Worm (Caenorhabditis elegans) whole organism, L1 larva: ENCODE data around the gene ZC239.15.

Experiments used
- Y116A8C.19 ChIP-seq: sonication (generic microtip); optimal IDR thresholded peaks from 2 replicates; lab custom pipeline; 2016; ENCODE audit warnings: missing compliant biosample characterization, missing genetic modification characterization, borderline replicate concordance
- aha-1 ChIP-seq: fragments of 150-350 bp; optimal IDR thresholded peaks from 2 replicates; lab custom pipeline; 2014; ENCODE audit warnings: missing biosample characterization, missing genetic modification characterization
- alr-1 ChIP-seq: fragments of 200-800 bp; sonication (Bioruptor generic); optimal IDR thresholded peaks from 2 replicates; lab custom pipeline; 2018; ENCODE audit warnings: borderline replicate concordance, mild to moderate bottlenecking, missing genetic modification characterization, missing compliant biosample characterization
- ceh-8 ChIP-seq: fragments of 200-800 bp; sonication (Bioruptor generic); optimal IDR thresholded peaks from 2 replicates; lab custom pipeline; 2018; ENCODE audit warnings: mild to moderate bottlenecking, missing genetic modification characterization, moderate library complexity, missing compliant biosample characterization
- ceh-88 ChIP-seq: fragments of 200-800 bp; sonication (Bioruptor generic); IDR thresholded peaks from 2 replicates; pipeline ENCODE4 v1.3.6; 2022; ENCODE audit warnings: missing genetic modification characterization, missing compliant biosample characterization
- ceh-90 ChIP-seq: sonication (generic microtip); optimal IDR thresholded peaks from 2 replicates; lab custom pipeline; 2016; ENCODE audit warnings: missing genetic modification characterization, missing compliant biosample characterization
- ces-1 ChIP-seq: fragments of 150-350 bp; optimal IDR thresholded peaks from 2 replicates; lab custom pipeline; 2014; ENCODE audit warnings: missing biosample characterization, missing genetic modification reagents, missing genetic modification characterization
- dsc-1 ChIP-seq: sonication (generic microtip); optimal IDR thresholded peaks from 2 replicates; lab custom pipeline; 2016; ENCODE audit warnings: mild to moderate bottlenecking, missing genetic modification characterization, missing compliant biosample characterization
- efl-1 ChIP-seq, 4 experiments: fragments of 150-350 bp; optimal IDR thresholded peaks in 3 of 4; peaks in 1 of 4; 1 replicate in 1 of 4; 2 replicates in 3 of 4; lab custom pipeline; 2014; ENCODE audit warnings: missing biosample characterization in 2 of 4, missing genetic modification characterization in 2 of 4, missing genetic modification reagents in 2 of 4
- egl-27 ChIP-seq, 2 experiments: fragments of 150-350 bp in 1 of 2; sonication (generic microtip); optimal IDR thresholded peaks; 3 replicates each; lab custom pipeline; 2017 to 2018; ENCODE audit warnings: missing biosample characterization in 2 of 2, missing genetic modification characterization in 2 of 2, missing genetic modification reagents in 2 of 2
- elt-2 ChIP-seq: sonication (generic microtip); optimal IDR thresholded peaks from 2 replicates; lab custom pipeline; 2016; ENCODE audit warnings: missing genetic modification characterization, mild to moderate bottlenecking, inconsistent platforms, missing compliant biosample characterization, missing genetic modification reagents
- fkh-10 ChIP-seq: sonication (generic microtip); optimal IDR thresholded peaks from 2 replicates; lab custom pipeline; 2017; ENCODE audit warnings: missing biosample characterization, missing genetic modification reagents, missing genetic modification characterization
- fkh-8 ChIP-seq: sonication (generic microtip); optimal IDR thresholded peaks from 2 replicates; lab custom pipeline; 2016; ENCODE audit warnings: mild to moderate bottlenecking, missing genetic modification characterization, missing compliant biosample characterization
- grh-1 ChIP-seq: fragments of 200-800 bp; sonication (Bioruptor generic); IDR thresholded peaks from 2 replicates; pipeline ENCODE4 v1.3.6; 2022; ENCODE audit warnings: missing genetic modification reagents, missing genetic modification characterization, missing compliant biosample characterization
- hlh-4 ChIP-seq: sonication (generic microtip); optimal IDR thresholded peaks from 2 replicates; lab custom pipeline; 2016; ENCODE audit warnings: mild to moderate bottlenecking, missing genetic modification characterization, missing compliant biosample characterization
- hpl-2 ChIP-seq: fragments of 150-350 bp; optimal IDR thresholded peaks from 2 replicates; lab custom pipeline; 2014; ENCODE audit warnings: missing biosample characterization, missing genetic modification reagents, missing genetic modification characterization
- jun-1 ChIP-seq: fragments of 150-350 bp; optimal IDR thresholded peaks from 2 replicates; lab custom pipeline; 2014; ENCODE audit warnings: missing biosample characterization, missing genetic modification reagents, missing genetic modification characterization
- lin-13 ChIP-seq: fragments of 150-350 bp; optimal IDR thresholded peaks from 2 replicates; lab custom pipeline; 2014; ENCODE audit warnings: missing biosample characterization, missing genetic modification reagents, missing genetic modification characterization
- lin-15B ChIP-seq: fragments of 150-350 bp; sonication (generic microtip); optimal IDR thresholded peaks from 3 replicates; lab custom pipeline; 2014; ENCODE audit warnings: missing biosample characterization, missing genetic modification characterization
- lin-39 ChIP-seq: fragments of 150-350 bp; optimal IDR thresholded peaks from 2 replicates; lab custom pipeline; 2014; ENCODE audit warnings: missing biosample characterization, missing genetic modification reagents, missing genetic modification characterization
- lir-3 ChIP-seq: sonication (generic microtip); optimal IDR thresholded peaks from 2 replicates; lab custom pipeline; 2016; ENCODE audit warnings: mild to moderate bottlenecking, missing genetic modification characterization, moderate library complexity, missing compliant biosample characterization; ENCODE audit not compliant: poor library complexity
- mab-9 ChIP-seq: fragments of 200-800 bp; sonication (Bioruptor generic); IDR thresholded peaks from 2 replicates; pipeline ENCODE4 v1.3.6; 2022; ENCODE audit warnings: missing genetic modification reagents, missing genetic modification characterization, missing compliant biosample characterization
- mef-2 ChIP-seq: fragments of 150-350 bp; optimal IDR thresholded peaks from 2 replicates; lab custom pipeline; 2014; ENCODE audit warnings: missing biosample characterization, missing genetic modification characterization
- nhr-19 ChIP-seq: fragments of 200-800 bp; sonication (Bioruptor generic); conservative IDR thresholded peaks from 2 replicates; pipeline ENCODE4 v1.3.6; 2022; ENCODE audit warnings: missing genetic modification characterization, missing compliant biosample characterization
- nhr-20 ChIP-seq: sonication (generic microtip); optimal IDR thresholded peaks from 2 replicates; lab custom pipeline; 2016; ENCODE audit warnings: mild to moderate bottlenecking, missing genetic modification characterization, missing compliant biosample characterization
- nhr-28 ChIP-seq: fragments of 150-350 bp; optimal IDR thresholded peaks from 2 replicates; lab custom pipeline; 2014; ENCODE audit warnings: missing biosample characterization, missing genetic modification characterization
- nhr-71 ChIP-seq: sonication (generic microtip); optimal IDR thresholded peaks from 2 replicates; lab custom pipeline; 2016; ENCODE audit warnings: mild to moderate bottlenecking, missing genetic modification characterization, moderate library complexity, missing compliant biosample characterization
- nhr-76 ChIP-seq: sonication (generic microtip); optimal IDR thresholded peaks from 2 replicates; lab custom pipeline; 2017; ENCODE audit warnings: missing biosample characterization, missing genetic modification characterization
- nhr-84 ChIP-seq: sonication (generic microtip); optimal IDR thresholded peaks from 2 replicates; lab custom pipeline; 2017; ENCODE audit warnings: missing biosample characterization, missing genetic modification characterization
- nhr-85 ChIP-seq: sonication (generic microtip); peaks from one replicate; lab custom pipeline; 2016; ENCODE audit warnings: missing genetic modification characterization, inconsistent platforms, missing compliant biosample characterization
- nhr-90 ChIP-seq: sonication (generic microtip); optimal IDR thresholded peaks from 2 replicates; lab custom pipeline; 2016; ENCODE audit warnings: mild to moderate bottlenecking, missing genetic modification characterization, missing compliant biosample characterization; ENCODE audit not compliant: poor library complexity
- pag-3 ChIP-seq: sonication (generic microtip); optimal IDR thresholded peaks from 2 replicates; lab custom pipeline; 2017; ENCODE audit warnings: missing genetic modification characterization, mild to moderate bottlenecking, missing compliant biosample characterization, antibody characterized with exemption, borderline replicate concordance; ENCODE audit not compliant: insufficient read depth
- snpc-4 ChIP-seq: fragments of 150-350 bp; optimal IDR thresholded peaks from 2 replicates; lab custom pipeline; 2014; ENCODE audit warnings: missing biosample characterization, missing genetic modification characterization
- snu-23 ChIP-seq: sonication (generic microtip); optimal IDR thresholded peaks from 2 replicates; lab custom pipeline; 2016; ENCODE audit warnings: missing genetic modification characterization, missing compliant biosample characterization
- sptf-1 ChIP-seq: fragments of 150-350 bp; optimal IDR thresholded peaks from 2 replicates; lab custom pipeline; 2014; ENCODE audit warnings: missing biosample characterization, missing genetic modification characterization
- sup-37 ChIP-seq: fragments of 200-800 bp; sonication (Bioruptor generic); optimal IDR thresholded peaks from 2 replicates; lab custom pipeline; 2018; ENCODE audit warnings: mild to moderate bottlenecking, missing genetic modification characterization, missing compliant biosample characterization
- tbx-2 ChIP-seq: sonication (generic microtip); optimal IDR thresholded peaks from 2 replicates; lab custom pipeline; 2016; ENCODE audit warnings: missing genetic modification characterization, missing compliant biosample characterization
- unc-130 ChIP-seq: fragments of 150-350 bp; optimal IDR thresholded peaks from 2 replicates; lab custom pipeline; 2017; ENCODE audit warnings: missing biosample characterization, missing genetic modification characterization, inconsistent platforms
- unc-30 ChIP-seq: sonication (generic microtip); optimal IDR thresholded peaks from 2 replicates; lab custom pipeline; 2017; ENCODE audit warnings: missing biosample characterization, missing genetic modification characterization
- unc-62 ChIP-seq: fragments of 150-350 bp; optimal IDR thresholded peaks from 2 replicates; lab custom pipeline; 2014; ENCODE audit warnings: missing biosample characterization, missing genetic modification reagents, missing genetic modification characterization
- xbp-1 ChIP-seq: sonication (generic microtip); optimal IDR thresholded peaks from 2 replicates; lab custom pipeline; 2016; ENCODE audit warnings: missing genetic modification characterization, missing compliant biosample characterization
- zag-1 ChIP-seq: fragments of 150-350 bp; optimal IDR thresholded peaks from 2 replicates; lab custom pipeline; 2014; ENCODE audit warnings: missing biosample characterization, missing genetic modification characterization
- zip-4 ChIP-seq: fragments of 200-800 bp; sonication (Bioruptor generic); optimal IDR thresholded peaks from 2 replicates; lab custom pipeline; 2018; ENCODE audit warnings: mild to moderate bottlenecking, missing genetic modification characterization, moderate library complexity, missing compliant biosample characterization
- ztf-4 ChIP-seq: fragments of 150-350 bp; optimal IDR thresholded peaks from 2 replicates; lab custom pipeline; 2014; ENCODE audit warnings: missing biosample characterization, missing genetic modification characterization

Gene ZC239.15

ce11 chrII:3264704-3265103, 40.2 kb upstream of the ZC239.15 start:
- no peak for TF ChIP-seq mef-2 (tag; lab: Kevin White, UChicago)
- no peak for TF ChIP-seq lir-3 (tag; lab: Kevin White, UChicago)
- no peak for TF ChIP-seq nhr-76 (tag; lab: Kevin White, UChicago)
- no peak for TF ChIP-seq nhr-71 (tag; lab: Kevin White, UChicago)
- TF ChIP-seq aha-1 (tag; lab: Kevin White, UChicago): no peak
- TF ChIP-seq unc-62 (GFP tag; lab: Kevin White, UChicago): no peak
- no peak for TF ChIP-seq dsc-1 (tag; lab: Kevin White, UChicago)
- no peak for TF ChIP-seq sptf-1 (tag; lab: Kevin White, UChicago)
- TF ChIP-seq Y116A8C.19 (tag; lab: Kevin White, UChicago): no peak
- TF ChIP-seq nhr-85 (tag; lab: Kevin White, UChicago): no peak
- no peak for TF ChIP-seq grh-1 (GFP tag; lab: Robert Waterston, UW)
- no peak for TF ChIP-seq egl-27 (tag; optimal IDR thresholded peaks at IDR 0.05; lab: Kevin White, UChicago)
- TF ChIP-seq hlh-4 (tag; lab: Kevin White, UChicago): no peak
- TF ChIP-seq nhr-20 (tag; lab: Kevin White, UChicago): no peak
- TF ChIP-seq ceh-8 (GFP tag; lab: Kevin White, UChicago): no peak
- no peak for TF ChIP-seq nhr-90 (tag; lab: Kevin White, UChicago)

- no peak for TF ChIP-seq unc-130 (tag; lab: Kevin White, UChicago)
- TF ChIP-seq nhr-85 (tag; lab: Kevin White, UChicago): no peak
- TF ChIP-seq nhr-71 (tag; lab: Kevin White, UChicago): no peak
- TF ChIP-seq efl-1 (optimal IDR thresholded peaks at IDR 0.05; lab: Kevin White, UChicago): no peak
- TF ChIP-seq efl-1 (GFP tag; optimal IDR thresholded peaks at IDR 0.05 in 1 of 2; lab: Kevin White, UChicago): no peak
- no peak for TF ChIP-seq aha-1 (tag; lab: Kevin White, UChicago)
- TF ChIP-seq xbp-1: no peak
- no peak for TF ChIP-seq lin-39 (tag; lab: Kevin White, UChicago)
- TF ChIP-seq unc-30: no peak
- TF ChIP-seq sptf-1 (tag; lab: Kevin White, UChicago): no peak
These were observed 38.0 kb upstream of the ZC239.15 start, which contains the start of gene F02E11.2 for ce11 chrII:3262504-3262903. Gene F02E11.2, plus strand, starts transcription at chrII:3262804.

- TF ChIP-seq nhr-76 (tag; lab: Kevin White, UChicago) (no peak), fkh-8 (tag; lab: Kevin White, UChicago) (no peak), nhr-71 (tag; lab: Kevin White, UChicago) (no peak), elt-2 (tag; lab: Kevin White, UChicago) (no peak), snpc-4 (tag; lab: Kevin White, UChicago) (no peak), zip-4 (GFP tag; lab: Kevin White, UChicago) (no peak), jun-1 (tag; lab: Kevin White, UChicago) (no peak), dsc-1 (tag; lab: Kevin White, UChicago) (no peak), unc-30 (no peak), tbx-2 (no peak), fkh-10 (GFP tag; lab: Kevin White, UChicago) (no peak), nhr-20 (tag; lab: Kevin White, UChicago) (no peak), zag-1 (tag; lab: Kevin White, UChicago) (no peak), ces-1 (GFP tag; lab: Kevin White, UChicago) (no peak), ceh-88 (GFP tag; lab: Robert Waterston, UW) (no peak), egl-27 (tag; optimal IDR thresholded peaks at IDR 0.05; lab: Kevin White, UChicago) (no peak), ztf-4 (tag; lab: Kevin White, UChicago) (no peak), hpl-2 (GFP tag; lab: Kevin White, UChicago) (no peak), nhr-84 (tag; lab: Kevin White, UChicago) (no peak), ceh-90 (tag; lab: Kevin White, UChicago) (no peak)
These were observed 34.7 kb upstream of the ZC239.15 start, which contains the start of gene gcy-19 for ce11 chrII:3259254-3259653. Gene gcy-19, minus strand, starts transcription at chrII:3259354.

ce11 chrII:3251782-3252181, 27.3 kb upstream of the ZC239.15 start:
- no peak for TF ChIP-seq ceh-8 (GFP tag; lab: Kevin White, UChicago)
- no peak for TF ChIP-seq snpc-4 (tag; lab: Kevin White, UChicago)
- TF ChIP-seq mab-9: no peak
- no peak for TF ChIP-seq lir-3 (tag; lab: Kevin White, UChicago)
- TF ChIP-seq pag-3 (tag; lab: Kevin White, UChicago): no peak
- TF ChIP-seq jun-1 (tag; lab: Kevin White, UChicago): no peak
- TF ChIP-seq alr-1 (tag; lab: Kevin White, UChicago): no peak
- no peak for TF ChIP-seq lin-15B (tag; lab: Kevin White, UChicago)
- no peak for TF ChIP-seq sup-37 (GFP tag; lab: Kevin White, UChicago)
- TF ChIP-seq nhr-28 (tag; lab: Kevin White, UChicago): no peak
- TF ChIP-seq nhr-19 (GFP tag; lab: Robert Waterston, UW): no peak
- TF ChIP-seq nhr-76 (tag; lab: Kevin White, UChicago): no peak
- no peak for TF ChIP-seq lin-39 (tag; lab: Kevin White, UChicago)
- TF ChIP-seq mef-2 (tag; lab: Kevin White, UChicago): no peak
- no peak for TF ChIP-seq lin-13 (GFP tag; lab: Kevin White, UChicago)
- no peak for TF ChIP-seq snu-23
- TF ChIP-seq ces-1 (GFP tag; lab: Kevin White, UChicago): no peak
